Fruit fly (Drosophila melanogaster): ENCODE measurements around the gene CG34453.

Gene CG34453

dm6 chr3L:263500-264377 is 30.6 kb upstream of the CG34453 start:
- TF ChIP-seq CG10348 (GFP tag; IDR thresholded peaks at IDR 0.05) (no peak), fd96Ca (GFP tag; IDR thresholded peaks at IDR 0.05) (0 out of 3 replicates have a peak, but pooled peaks have one; percentile 33)

dm6 chr3L:262724-263177 is 29.6 kb upstream of the CG34453 start:
- TF ChIP-seq CG8159 (tag; optimal IDR thresholded peaks at IDR 0.05) = no peak
- TF ChIP-seq fd96Ca (GFP tag; IDR thresholded peaks at IDR 0.05) = 0 out of 3 replicates have a peak, but pooled peaks have one; percentile 16
- peak; percentile 44 for TF ChIP-seq EcR (GFP tag; optimal IDR thresholded peaks at IDR 0.05)
- 0 out of 3 replicates have a peak, but pooled peaks have one; percentile 29 for TF ChIP-seq CG4496 (GFP tag; IDR thresholded peaks at IDR 0.05)

- TF ChIP-seq EcR (GFP tag; optimal IDR thresholded peaks at IDR 0.05) = peak; percentile 55
- TF ChIP-seq CG10348 (GFP tag; IDR thresholded peaks at IDR 0.05) = no peak
- no peak for TF ChIP-seq D1 (tag; optimal IDR thresholded peaks at IDR 0.05)
- no peak for TF ChIP-seq Pif1B (GFP tag; optimal IDR thresholded peaks at IDR 0.05)
- TF ChIP-seq CG17806 (tag; optimal IDR thresholded peaks at IDR 0.05) = peak; percentile 22
- TF ChIP-seq CG14655 (GFP tag; optimal IDR thresholded peaks at IDR 0.05) = no peak
- TF ChIP-seq Snoo (tag; optimal IDR thresholded peaks at IDR 0.05) = peak; percentile 39
- peak; percentile 22 for TF ChIP-seq CG15710 (tag; optimal IDR thresholded peaks at IDR 0.05)
- peak; percentile 62; the same call in 2 of the 3 replicates for TF ChIP-seq fd96Ca (GFP tag; IDR thresholded peaks at IDR 0.05)
- TF ChIP-seq rn (GFP tag; IDR thresholded peaks at IDR 0.05) = peak; percentile 40; the same call in 1 of the 2 replicates
- TF ChIP-seq Ets98B (GFP tag; IDR thresholded peaks at IDR 0.05) = peak; percentile 46
Observed at dm6 chr3L:257618-258475, 24.7 kb upstream of the CG34453 start, which contains the start of the genes DIP2 and wac. TSS of gene DIP2 (minus strand) at chr3L:257954. TSS of gene wac (plus strand) at chr3L:258176.

dm6 chr3L:248226-248758 is 15.1 kb upstream of the CG34453 start:
- TF ChIP-seq CG4496 (GFP tag; IDR thresholded peaks at IDR 0.05) (no peak), fd96Ca (GFP tag; IDR thresholded peaks at IDR 0.05) (no peak), CG15710 (tag; optimal IDR thresholded peaks at IDR 0.05) (no peak), Snoo (tag; optimal IDR thresholded peaks at IDR 0.05) (no peak), rn (GFP tag; IDR thresholded peaks at IDR 0.05) (no peak), gl (tag; optimal IDR thresholded peaks at IDR 0.05) (no peak), CG8159 (tag; optimal IDR thresholded peaks at IDR 0.05) (no peak), D1 (tag; optimal IDR thresholded peaks at IDR 0.05) (no peak), CG12605 (GFP tag; IDR thresholded peaks at IDR 0.05) (no peak), CG14655 (GFP tag; optimal IDR thresholded peaks at IDR 0.05) (no peak), CG17806 (tag; optimal IDR thresholded peaks at IDR 0.05) (no peak), Pif1A (GFP tag; optimal IDR thresholded peaks at IDR 0.05) (no peak), CG13204 (GFP tag; optimal IDR thresholded peaks at IDR 0.05) (no peak), CG10348 (GFP tag; IDR thresholded peaks at IDR 0.05) (no peak), CG34367 (tag; optimal IDR thresholded peaks at IDR 0.05) (no peak), EcR (GFP tag; optimal IDR thresholded peaks at IDR 0.05) (no peak), Pif1B (GFP tag; optimal IDR thresholded peaks at IDR 0.05) (no peak)

dm6 chr3L:247482-248225 is 14.5 kb upstream of the CG34453 start, which contains the start of gene mthl14:
TSS of gene mthl14 (plus strand) at chr3L:247491.
- no peak for TF ChIP-seq CG17806 (tag; optimal IDR thresholded peaks at IDR 0.05)
- TF ChIP-seq rn (GFP tag; IDR thresholded peaks at IDR 0.05) = no peak
- no peak for TF ChIP-seq CG34367 (tag; optimal IDR thresholded peaks at IDR 0.05)
- no peak for TF ChIP-seq Snoo (tag; optimal IDR thresholded peaks at IDR 0.05)
- no peak for TF ChIP-seq Pif1A (GFP tag; optimal IDR thresholded peaks at IDR 0.05)
- no peak for TF ChIP-seq CG14655 (GFP tag; optimal IDR thresholded peaks at IDR 0.05)
- no peak for TF ChIP-seq D1 (tag; optimal IDR thresholded peaks at IDR 0.05)
- TF ChIP-seq CG32121 (GFP tag; IDR thresholded peaks at IDR 0.05) = no peak
- no peak for TF ChIP-seq CG12605 (GFP tag; IDR thresholded peaks at IDR 0.05)
- no peak for TF ChIP-seq CG10348 (GFP tag; IDR thresholded peaks at IDR 0.05)
- no peak for TF ChIP-seq CG8159 (tag; optimal IDR thresholded peaks at IDR 0.05)
- no peak for TF ChIP-seq CG15710 (tag; optimal IDR thresholded peaks at IDR 0.05)
- no peak for TF ChIP-seq EcR (GFP tag; optimal IDR thresholded peaks at IDR 0.05)
- no peak for TF ChIP-seq CG9948 (tag; optimal IDR thresholded peaks at IDR 0.05)

Data from whole organism, pupa.